Fruit fly (Drosophila melanogaster) whole organism, embryonic: Measurements from ENCODE around the gene mib1.

Experiments used
- Abd-B ChIP-seq: fragments of 200-800 bp; sonication (Bioruptor generic); optimal IDR thresholded peaks from 2 replicates; lab custom pipeline; 2018; ENCODE audit warnings: missing biosample characterization, mild to moderate bottlenecking, missing genetic modification characterization, moderate library complexity
- Ada2b ChIP-seq: fragments of 200-800 bp; sonication (Bioruptor generic); IDR thresholded peaks from 2 replicates; pipeline ENCODE4 v1.3.6; 2022; ENCODE audit warnings: missing biosample characterization, missing genetic modification characterization
- Adf1 ChIP-seq: fragments of 200-800 bp; sonication (Bioruptor generic); IDR thresholded peaks from 2 replicates; pipeline ENCODE4 v1.3.6; 2022; ENCODE audit warnings: missing biosample characterization, missing genetic modification characterization
- BEAF-32 ChIP-seq: fragments of 200-800 bp; sonication (Bioruptor generic); optimal IDR thresholded peaks from 3 replicates; lab custom pipeline; 2017; ENCODE audit warnings: missing biosample characterization, missing genetic modification characterization, mild to moderate bottlenecking, moderate library complexity, missing genetic modification reagents
- CG10654 ChIP-seq: fragments of 200-800 bp; sonication (Bioruptor generic); optimal IDR thresholded peaks from 2 replicates; lab custom pipeline; 2016; ENCODE audit warnings: missing biosample characterization, missing genetic modification characterization
- CG12219 ChIP-seq: fragments of 200-800 bp; sonication (Bioruptor generic); optimal IDR thresholded peaks from 3 replicates; lab custom pipeline; 2018; ENCODE audit warnings: missing biosample characterization, mild to moderate bottlenecking, missing genetic modification characterization
- CG12299 ChIP-seq: fragments of 200-800 bp; sonication (Bioruptor generic); optimal IDR thresholded peaks from 2 replicates; lab custom pipeline; 2018; ENCODE audit warnings: missing biosample characterization, mild to moderate bottlenecking, missing genetic modification characterization
- CG12391 ChIP-seq: fragments of 200-800 bp; sonication (Bioruptor generic); optimal IDR thresholded peaks from 3 replicates; lab custom pipeline; 2018; ENCODE audit warnings: missing biosample characterization, mild to moderate bottlenecking, missing genetic modification characterization, moderate library complexity
- CG13296 ChIP-seq: fragments of 200-800 bp; sonication (Bioruptor generic); optimal IDR thresholded peaks from 3 replicates; lab custom pipeline; 2018; ENCODE audit warnings: missing biosample characterization, mild to moderate bottlenecking, missing genetic modification characterization
- CG17802 ChIP-seq: fragments of 200-800 bp; sonication (Bioruptor generic); optimal IDR thresholded peaks from 2 replicates; lab custom pipeline; 2018; ENCODE audit warnings: missing biosample characterization, mild to moderate bottlenecking, missing genetic modification characterization, moderate library complexity
- CG31441 ChIP-seq: fragments of 200-800 bp; sonication (Bioruptor generic); IDR thresholded peaks from 2 replicates; pipeline ENCODE4 v1.3.6; 2022; ENCODE audit warnings: missing biosample characterization, missing genetic modification characterization
- CG3163 ChIP-seq: fragments of 200-800 bp; sonication (Bioruptor generic); optimal IDR thresholded peaks from 3 replicates; lab custom pipeline; 2016; ENCODE audit warnings: missing biosample characterization, missing genetic modification characterization
- CG4282 ChIP-seq: fragments of 200-800 bp; sonication (Bioruptor generic); optimal IDR thresholded peaks from 2 replicates; lab custom pipeline; 2016; ENCODE audit warnings: missing biosample characterization, missing genetic modification characterization
- CG43689 ChIP-seq: fragments of 200-800 bp; sonication (Bioruptor generic); IDR thresholded peaks from 2 replicates; pipeline ENCODE4 v1.3.6; 2022; ENCODE audit warnings: missing biosample characterization, missing genetic modification characterization
- CG4424 ChIP-seq: fragments of 200-800 bp; sonication (Bioruptor generic); optimal IDR thresholded peaks from 3 replicates; lab custom pipeline; 2016; ENCODE audit warnings: missing biosample characterization, missing genetic modification characterization
- CG4854 ChIP-seq: fragments of 200-800 bp; sonication (Bioruptor generic); optimal IDR thresholded peaks from 2 replicates; lab custom pipeline; 2016; ENCODE audit warnings: missing biosample characterization, missing genetic modification characterization, inconsistent platforms
- CG5180 ChIP-seq: fragments of 200-800 bp; sonication (Bioruptor generic); optimal IDR thresholded peaks from 3 replicates; lab custom pipeline; 2017; ENCODE audit warnings: missing biosample characterization, missing genetic modification characterization, mild to moderate bottlenecking, moderate library complexity, missing genetic modification reagents
- CG6654 ChIP-seq: fragments of 200-800 bp; sonication (Bioruptor generic); optimal IDR thresholded peaks from 2 replicates; lab custom pipeline; 2017; ENCODE audit warnings: missing biosample characterization, mild to moderate bottlenecking, missing genetic modification characterization
- CG6854 ChIP-seq: fragments of 200-800 bp; sonication (Bioruptor generic); optimal IDR thresholded peaks from 3 replicates; lab custom pipeline; 2017; ENCODE audit warnings: missing biosample characterization, mild to moderate bottlenecking, missing genetic modification characterization
- CG8089 ChIP-seq: fragments of 200-800 bp; sonication (Bioruptor generic); optimal IDR thresholded peaks from 3 replicates; lab custom pipeline; 2016; ENCODE audit warnings: missing biosample characterization, missing genetic modification characterization
- CG8924 ChIP-seq: fragments of 200-800 bp; optimal IDR thresholded peaks from 3 replicates; lab custom pipeline; 2019; ENCODE audit warnings: missing biosample characterization, mild to moderate bottlenecking, missing genetic modification characterization, moderate library complexity
- CTCF ChIP-seq: fragments of 200-800 bp; sonication (Bioruptor generic); optimal IDR thresholded peaks from 2 replicates; lab custom pipeline; 2017; ENCODE audit warnings: missing biosample characterization, mild to moderate bottlenecking, missing genetic modification characterization, moderate library complexity
- Dek ChIP-seq: fragments of 200-800 bp; sonication (Bioruptor generic); optimal IDR thresholded peaks from 3 replicates; lab custom pipeline; 2019; ENCODE audit warnings: missing biosample characterization, mild to moderate bottlenecking, missing genetic modification characterization, moderate library complexity
- Dip2 ChIP-seq: fragments of 200-800 bp; sonication (Bioruptor generic); IDR thresholded peaks from 2 replicates; pipeline ENCODE4 v1.3.6; 2022; ENCODE audit warnings: missing biosample characterization, missing genetic modification characterization
- Dref ChIP-seq: fragments of 200-800 bp; sonication (Bioruptor generic); IDR thresholded peaks from 2 replicates; pipeline ENCODE4 v1.3.6; 2022; ENCODE audit warnings: missing biosample characterization, missing genetic modification characterization
- GATAe ChIP-seq: fragments of 200-800 bp; sonication (Bioruptor generic); conservative IDR thresholded peaks from 2 replicates; pipeline ENCODE4 v1.3.6; 2022; ENCODE audit warnings: missing biosample characterization, missing genetic modification characterization
- Gug ChIP-seq: fragments of 200-800 bp; sonication (Bioruptor generic); IDR thresholded peaks from 4 replicates; pipeline ENCODE4 v1.3.6; 2022; ENCODE audit warnings: missing biosample characterization, missing genetic modification characterization
- Hand ChIP-seq: fragments of 200-800 bp; sonication (Bioruptor generic); optimal IDR thresholded peaks from 2 replicates; lab custom pipeline; 2017; ENCODE audit warnings: mild to moderate bottlenecking, missing biosample characterization, missing genetic modification reagents, missing genetic modification characterization
- Meics ChIP-seq: fragments of 200-800 bp; sonication (Bioruptor generic); optimal IDR thresholded peaks from 2 replicates; lab custom pipeline; 2017; ENCODE audit warnings: missing biosample characterization, mild to moderate bottlenecking, missing genetic modification characterization
- Opbp ChIP-seq: fragments of 200-800 bp; sonication (Bioruptor generic); IDR thresholded peaks from 3 replicates; pipeline ENCODE4 v1.3.6; 2022; ENCODE audit warnings: missing biosample characterization, missing genetic modification characterization; ENCODE audit not compliant: partially characterized antibody
- Poxn ChIP-seq: fragments of 200-800 bp; sonication (Bioruptor generic); IDR thresholded peaks from 2 replicates; pipeline ENCODE4 v1.3.6; 2022; ENCODE audit warnings: missing biosample characterization, missing genetic modification characterization
- Sry-δ ChIP-seq: fragments of 200-800 bp; sonication (Bioruptor generic); optimal IDR thresholded peaks from 2 replicates; lab custom pipeline; 2016; ENCODE audit warnings: missing biosample characterization, missing genetic modification characterization
- bsh ChIP-seq, 2 experiments: fragments of 200-800 bp; sonication (Bioruptor generic); optimal IDR thresholded peaks; 2 replicates each; lab custom pipeline; 2017 to 2018; ENCODE audit warnings: mild to moderate bottlenecking in 2 of 2, missing biosample characterization in 2 of 2, missing genetic modification characterization in 2 of 2, moderate library complexity in 1 of 2
- btn ChIP-seq: fragments of 200-800 bp; sonication (Bioruptor generic); optimal IDR thresholded peaks from 2 replicates; lab custom pipeline; 2016; ENCODE audit warnings: missing biosample characterization, missing genetic modification characterization
- cad ChIP-seq: fragments of >200 bp; optimal IDR thresholded peaks from 2 replicates; lab custom pipeline; 2017; ENCODE audit warnings: missing biosample characterization, missing genetic modification characterization
- danr ChIP-seq: fragments of 200-800 bp; sonication (Bioruptor generic); IDR thresholded peaks from 2 replicates; pipeline ENCODE4 v1.3.6; 2022; ENCODE audit warnings: missing biosample characterization, missing genetic modification characterization
- dmrt99B ChIP-seq: fragments of 200-800 bp; sonication (Bioruptor generic); optimal IDR thresholded peaks from 2 replicates; lab custom pipeline; 2018; ENCODE audit warnings: missing biosample characterization, mild to moderate bottlenecking, missing genetic modification characterization, moderate library complexity
- ems ChIP-seq: fragments of 200-800 bp; sonication (Bioruptor generic); optimal IDR thresholded peaks from 3 replicates; lab custom pipeline; 2016; ENCODE audit warnings: missing biosample characterization, missing genetic modification characterization
- ham ChIP-seq: fragments of 200-800 bp; sonication (Bioruptor generic); IDR thresholded peaks from 2 replicates; pipeline ENCODE4 v1.3.6; 2022; ENCODE audit warnings: missing biosample characterization, missing genetic modification characterization
- hb ChIP-seq: fragments of 200-800 bp; sonication (Bioruptor generic); IDR thresholded peaks from 3 replicates; pipeline ENCODE4 v1.3.6; 2022; ENCODE audit warnings: missing biosample characterization, missing genetic modification characterization; ENCODE audit not compliant: partially characterized antibody
- insv ChIP-seq, 2 experiments: fragments of 200-800 bp; sonication (Bioruptor generic); optimal IDR thresholded peaks; 3 replicates each; lab custom pipeline; 2016 to 2018; ENCODE audit warnings: missing biosample characterization in 2 of 2, missing genetic modification characterization in 2 of 2
- jumu ChIP-seq: fragments of 200-800 bp; sonication (Bioruptor generic); optimal IDR thresholded peaks from 3 replicates; lab custom pipeline; 2016; ENCODE audit warnings: missing biosample characterization, missing genetic modification characterization
- onecut ChIP-seq: fragments of 200-800 bp; sonication (Bioruptor generic); IDR thresholded peaks from 2 replicates; pipeline ENCODE4 v1.3.6; 2022; ENCODE audit warnings: missing biosample characterization, missing genetic modification characterization
- pros ChIP-seq: fragments of 200-800 bp; sonication (Bioruptor generic); optimal IDR thresholded peaks from 3 replicates; lab custom pipeline; 2019; ENCODE audit warnings: missing biosample characterization, mild to moderate bottlenecking, missing genetic modification characterization, moderate library complexity
- repo ChIP-seq: fragments of 200-800 bp; sonication (Bioruptor generic); optimal IDR thresholded peaks from 2 replicates; lab custom pipeline; 2016; ENCODE audit warnings: missing biosample characterization, missing genetic modification characterization
- sr ChIP-seq: fragments of 200-800 bp; sonication (Bioruptor generic); IDR thresholded peaks from 3 replicates; pipeline ENCODE4 v1.3.6; 2022; ENCODE audit warnings: missing biosample characterization, missing genetic modification characterization
- ssp ChIP-seq: fragments of 200-800 bp; sonication (Bioruptor generic); IDR thresholded peaks from 2 replicates; pipeline ENCODE4 v1.3.6; 2022; ENCODE audit warnings: missing biosample characterization, missing genetic modification characterization
- tin ChIP-seq: fragments of 200-800 bp; sonication (Bioruptor generic); optimal IDR thresholded peaks from 3 replicates; lab custom pipeline; 2016; ENCODE audit warnings: missing biosample characterization, missing genetic modification characterization
- toy ChIP-seq: fragments of 200-800 bp; sonication (Bioruptor generic); IDR thresholded peaks from 2 replicates; pipeline ENCODE4 v1.3.6; 2022; ENCODE audit warnings: missing biosample characterization, missing genetic modification characterization
- trem ChIP-seq: fragments of 200-800 bp; optimal IDR thresholded peaks from 3 replicates; lab custom pipeline; 2019; ENCODE audit warnings: missing biosample characterization, mild to moderate bottlenecking, missing genetic modification characterization, moderate library complexity

Gene mib1

DNA sequence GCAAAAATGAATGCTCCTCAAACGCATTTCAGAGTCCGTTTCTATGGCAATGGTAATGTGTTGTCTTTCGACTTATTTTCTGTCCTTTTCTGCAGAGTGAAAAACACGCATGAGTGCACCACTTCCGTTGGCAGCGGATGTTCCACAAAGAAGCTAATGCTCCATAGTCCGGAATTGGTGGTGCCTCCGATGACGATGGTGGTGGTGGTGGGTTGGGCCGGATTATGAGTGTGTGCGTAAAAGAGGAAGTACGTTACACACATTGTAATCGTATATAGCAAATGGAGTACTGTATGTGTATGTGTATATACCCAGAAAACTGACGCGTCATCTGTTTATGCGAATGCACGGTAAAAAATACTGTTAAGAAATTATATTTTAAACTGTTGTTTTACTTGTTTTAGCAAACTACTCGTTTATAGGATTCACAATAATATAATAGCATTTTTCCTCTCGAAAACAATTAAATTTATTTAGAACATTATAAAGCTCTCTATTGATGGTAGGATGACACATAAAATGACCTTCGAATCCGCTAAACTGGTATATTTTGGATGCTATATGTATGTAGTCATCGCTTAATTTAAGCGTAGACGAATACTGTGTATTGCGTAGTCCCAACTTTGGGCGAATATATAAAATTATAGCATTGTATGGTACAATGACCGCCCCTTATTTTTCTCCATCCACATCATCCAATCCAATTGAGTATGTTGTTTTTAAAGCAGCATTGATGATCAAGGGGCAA lies 33.6 kb upstream of the mib1 start (continued):
- TF ChIP-seq BEAF-32 (GFP tag; lab: Kevin White, UChicago) (no peak), CG12299 (tag; lab: Kevin White, UChicago) (no peak), Poxn (GFP tag; lab: Robert Waterston, UW) (no peak), jumu (GFP tag; lab: Kevin White, UChicago) (no peak), CG12219 (GFP tag; lab: Kevin White, UChicago) (no peak), trem (tag; lab: Kevin White, UChicago) (no peak), Ada2b (GFP tag; lab: Robert Waterston, UW) (peak; percentile 46; the same call in 1 of the 2 replicates), Dref (GFP tag; lab: Robert Waterston, UW) (no peak), CG5180 (GFP tag; lab: Kevin White, UChicago) (no peak), CG13296 (GFP tag; lab: Kevin White, UChicago) (no peak), bsh (GFP tag; optimal IDR thresholded peaks at IDR 0.05; lab: Kevin White, UChicago) (peak in 1 of 2 experiments; percentile 66), tin (GFP tag; lab: Kevin White, UChicago) (peak; percentile 9), ems (GFP tag; lab: Kevin White, UChicago) (no peak), CG4282 (no peak), CG8924 (tag; lab: Kevin White, UChicago) (peak; percentile 28), CG4854 (GFP tag; lab: Kevin White, UChicago) (peak; percentile 47), Opbp (no peak), btn (GFP tag; lab: Kevin White, UChicago) (no peak), CTCF (GFP tag; lab: Kevin White, UChicago) (no peak), sr (no peak), CG43689 (GFP tag; lab: Robert Waterston, UW) (no peak), insv (GFP tag; optimal IDR thresholded peaks at IDR 0.05; lab: Kevin White, UChicago) (no peak), GATAe (no peak), pros (GFP tag; lab: Kevin White, UChicago) (peak; percentile 90), CG31441 (GFP tag; lab: Robert Waterston, UW) (peak; percentile 61), CG17802 (no peak), CG3163 (GFP tag; lab: Kevin White, UChicago) (no peak), CG6654 (GFP tag; lab: Kevin White, UChicago) (peak; percentile 4), Meics (no peak), onecut (GFP tag; lab: Robert Waterston, UW) (no peak), CG10654 (GFP tag; lab: Kevin White, UChicago) (no peak), Hand (GFP tag; lab: Kevin White, UChicago) (peak; percentile 49), hb (GFP tag; lab: Robert Waterston, UW) (no peak), CG8089 (GFP tag; lab: Kevin White, UChicago) (no peak), ssp (GFP tag; lab: Robert Waterston, UW) (no peak), Dip2 (GFP tag; lab: Robert Waterston, UW) (no peak), CG12391 (tag; lab: Kevin White, UChicago) (peak; percentile 71), Sry-δ (GFP tag; lab: Kevin White, UChicago) (no peak), CG4424 (GFP tag; lab: Kevin White, UChicago) (peak; percentile 29), CG6854 (GFP tag; lab: Kevin White, UChicago) (no peak), danr (GFP tag; lab: Robert Waterston, UW) (no peak), Dek (tag; lab: Kevin White, UChicago) (peak; percentile 1), toy (GFP tag; lab: Robert Waterston, UW) (no peak), repo (no peak), Gug (GFP tag; lab: Robert Waterston, UW) (no peak), Abd-B (GFP tag; lab: Kevin White, UChicago) (peak; percentile 27), dmrt99B (tag; lab: Kevin White, UChicago) (peak; percentile 68), cad (GFP tag; lab: Kevin White, UChicago) (no peak), ham (GFP tag; lab: Robert Waterston, UW) (no peak), Adf1 (no peak)
